Worm (Caenorhabditis elegans) whole organism, young adult: ENCODE measurements around the gene str-48.

ENCODE experiments used
- B0019.2 ChIP-seq: fragments of 200-800 bp; sonication (Bioruptor generic); conservative IDR thresholded peaks from 2 replicates; pipeline ENCODE4 v1.3.6; 2022; ENCODE audit warnings: missing genetic modification reagents, missing genetic modification characterization, missing compliant biosample characterization
- F23B12.7 ChIP-seq: sonication (generic microtip); optimal IDR thresholded peaks from 2 replicates; lab custom pipeline; 2017; ENCODE audit warnings: missing genetic modification characterization, mild to moderate bottlenecking, missing compliant biosample characterization, antibody characterized with exemption, moderate library complexity; ENCODE audit not compliant: insufficient read depth
- F49E8.2 ChIP-seq: sonication (generic microtip); optimal IDR thresholded peaks from 3 replicates; lab custom pipeline; 2017; ENCODE audit warnings: missing genetic modification characterization, mild to moderate bottlenecking, missing compliant biosample characterization, antibody characterized with exemption, moderate library complexity; ENCODE audit not compliant: insufficient read depth
- F52B5.7 ChIP-seq: sonication (generic microtip); optimal IDR thresholded peaks from 2 replicates; lab custom pipeline; 2016; ENCODE audit warnings: mild to moderate bottlenecking, missing genetic modification characterization, missing compliant biosample characterization
- T07F8.4 ChIP-seq: sonication (generic microtip); optimal IDR thresholded peaks from 2 replicates; lab custom pipeline; 2016; ENCODE audit warnings: mild to moderate bottlenecking, missing genetic modification characterization, moderate library complexity, missing compliant biosample characterization
- T26A5.8 ChIP-seq: sonication (generic microtip); optimal IDR thresholded peaks from 2 replicates; lab custom pipeline; 2016; ENCODE audit warnings: missing genetic modification characterization, missing compliant biosample characterization
- Y95B8A.8 ChIP-seq: fragments of 200-800 bp; sonication (Bioruptor generic); IDR thresholded peaks from 2 replicates; pipeline ENCODE4 v1.3.6; 2022; ENCODE audit warnings: missing genetic modification reagents, missing genetic modification characterization, missing compliant biosample characterization
- ZK185.1 ChIP-seq: sonication (generic microtip); optimal IDR thresholded peaks from 2 replicates; lab custom pipeline; 2016; ENCODE audit warnings: mild to moderate bottlenecking, missing genetic modification characterization, missing compliant biosample characterization; ENCODE audit not compliant: poor library complexity, severe bottlenecking
- ama-1 ChIP-seq, 3 experiments: fragments of 150-350 bp in 1 of 3; sonication (generic microtip) in 2 of 3; optimal IDR thresholded peaks; 2 replicates each; lab custom pipeline; 2014 to 2018; ENCODE audit warnings: missing biosample characterization in 2 of 3, missing genetic modification characterization in 2 of 3, missing genetic modification reagents in 2 of 3
- aptf-2 ChIP-seq: fragments of 200-800 bp; sonication (Bioruptor generic); conservative IDR thresholded peaks from 2 replicates; pipeline ENCODE4 v1.3.6; 2022; ENCODE audit warnings: missing genetic modification reagents, missing genetic modification characterization, missing compliant biosample characterization
- aptf-3 ChIP-seq: fragments of 200-800 bp; sonication (Bioruptor generic); IDR thresholded peaks from 2 replicates; pipeline ENCODE4 v1.3.6; 2022; ENCODE audit warnings: missing genetic modification characterization, missing compliant biosample characterization
- atf-7 ChIP-seq: sonication (generic microtip); optimal IDR thresholded peaks from 2 replicates; lab custom pipeline; 2017; ENCODE audit warnings: mild to moderate bottlenecking, missing genetic modification characterization, missing compliant biosample characterization
- attf-5 ChIP-seq: fragments of 200-800 bp; sonication (Bioruptor generic); optimal IDR thresholded peaks from 2 replicates; lab custom pipeline; 2018; ENCODE audit warnings: mild to moderate bottlenecking, missing genetic modification characterization, missing compliant biosample characterization
- attf-6 ChIP-seq: fragments of 200-800 bp; sonication (Bioruptor generic); IDR thresholded peaks from 2 replicates; pipeline ENCODE4 v1.3.6; 2022; ENCODE audit warnings: missing genetic modification reagents, missing genetic modification characterization, missing compliant biosample characterization
- bed-2 ChIP-seq: fragments of 200-800 bp; sonication (Bioruptor generic); IDR thresholded peaks from 2 replicates; pipeline ENCODE4 v1.3.6; 2022; ENCODE audit warnings: missing genetic modification reagents, missing genetic modification characterization, missing compliant biosample characterization
- cebp-2 ChIP-seq: fragments of 200-800 bp; sonication (Bioruptor generic); IDR thresholded peaks from 2 replicates; pipeline ENCODE4 v1.3.6; 2022; ENCODE audit warnings: missing genetic modification characterization, missing compliant biosample characterization
- ceh-40 ChIP-seq: fragments of 200-800 bp; sonication (Bioruptor generic); IDR thresholded peaks from 2 replicates; pipeline ENCODE4 v1.3.6; 2022; ENCODE audit warnings: missing genetic modification characterization, missing compliant biosample characterization
- ceh-79 ChIP-seq: sonication (generic microtip); optimal IDR thresholded peaks from 2 replicates; lab custom pipeline; 2017; ENCODE audit warnings: mild to moderate bottlenecking, missing genetic modification characterization, missing compliant biosample characterization
- ceh-91 ChIP-seq: fragments of 200-800 bp; sonication (Bioruptor generic); IDR thresholded peaks from 2 replicates; pipeline ENCODE4 v1.3.6; 2022; ENCODE audit warnings: missing genetic modification reagents, missing genetic modification characterization, missing compliant biosample characterization
- chd-7 ChIP-seq: sonication (generic microtip); optimal IDR thresholded peaks from 2 replicates; lab custom pipeline; 2016; ENCODE audit warnings: mild to moderate bottlenecking, missing genetic modification characterization, moderate library complexity, missing compliant biosample characterization
- dox-1 ChIP-seq: fragments of 200-800 bp; sonication (Bioruptor generic); IDR thresholded peaks from 2 replicates; pipeline ENCODE4 v1.3.6; 2022; ENCODE audit warnings: missing genetic modification reagents, missing genetic modification characterization, missing compliant biosample characterization
- ekl-4 ChIP-seq: fragments of 200-800 bp; sonication (Bioruptor generic); IDR thresholded peaks from 2 replicates; pipeline ENCODE4 v1.3.6; 2022; ENCODE audit warnings: missing genetic modification reagents, missing genetic modification characterization, missing compliant biosample characterization
- him-1 ChIP-seq: sonication (generic microtip); optimal IDR thresholded peaks from 2 replicates; lab custom pipeline; 2016; ENCODE audit warnings: missing genotype, missing genetic modification reagents, missing genetic modification characterization, missing compliant biosample characterization
- hmg-1.2 ChIP-seq: fragments of 200-800 bp; sonication (Bioruptor generic); IDR thresholded peaks from 2 replicates; pipeline ENCODE4 v1.3.6; 2022; ENCODE audit warnings: missing genetic modification reagents, missing genetic modification characterization, missing compliant biosample characterization
- hrde-1 ChIP-seq: sonication (generic microtip); optimal IDR thresholded peaks from 2 replicates; lab custom pipeline; 2016; ENCODE audit warnings: missing genetic modification characterization, mild to moderate bottlenecking, missing compliant biosample characterization, moderate library complexity, missing genotype, missing genetic modification reagents, borderline replicate concordance
- lir-1 ChIP-seq: fragments of 200-800 bp; sonication (Bioruptor generic); conservative IDR thresholded peaks from 2 replicates; pipeline ENCODE4 v1.3.6; 2022; ENCODE audit warnings: missing genetic modification reagents, missing genetic modification characterization, missing compliant biosample characterization
- madf-10 ChIP-seq: sonication (generic microtip); optimal IDR thresholded peaks from 2 replicates; lab custom pipeline; 2016; ENCODE audit warnings: mild to moderate bottlenecking, missing genetic modification characterization, missing compliant biosample characterization
- mcd-1 ChIP-seq: fragments of 200-800 bp; sonication (Bioruptor generic); IDR thresholded peaks from 2 replicates; pipeline ENCODE4 v1.3.6; 2022; ENCODE audit warnings: missing genetic modification reagents, missing genetic modification characterization, missing compliant biosample characterization
- mes-4 ChIP-seq: sonication (generic microtip); optimal IDR thresholded peaks from 2 replicates; lab custom pipeline; 2016; ENCODE audit warnings: missing genotype, missing genetic modification characterization, missing compliant biosample characterization
- nfya-2 ChIP-seq: fragments of 200-800 bp; sonication (Bioruptor generic); IDR thresholded peaks from 2 replicates; pipeline ENCODE4 v1.3.6; 2022; ENCODE audit warnings: missing genetic modification reagents, missing genetic modification characterization, missing compliant biosample characterization
- nhr-120 ChIP-seq: fragments of 200-800 bp; sonication (Bioruptor generic); IDR thresholded peaks from 2 replicates; pipeline ENCODE4 v1.3.6; 2022; ENCODE audit warnings: missing genetic modification characterization, missing compliant biosample characterization
- nhr-80 ChIP-seq: sonication (generic microtip); optimal IDR thresholded peaks from 2 replicates; lab custom pipeline; 2016; ENCODE audit warnings: missing genetic modification characterization, missing compliant biosample characterization
- pbrm-1 ChIP-seq: fragments of 200-800 bp; sonication (Bioruptor generic); IDR thresholded peaks from 2 replicates; pipeline ENCODE4 v1.3.6; 2022; ENCODE audit warnings: missing genetic modification reagents, missing genetic modification characterization, missing compliant biosample characterization
- rpc-1 ChIP-seq, 2 experiments: fragments of 150-350 bp in 1 of 2; sonication (generic microtip) in 1 of 2; optimal IDR thresholded peaks; 2 replicates each; lab custom pipeline; 2014 to 2018; ENCODE audit warnings: missing biosample characterization in 1 of 2, missing genetic modification characterization in 1 of 2, missing genetic modification reagents in 1 of 2, missing genotype in 1 of 2
- snpc-1.1 ChIP-seq: sonication (generic microtip); optimal IDR thresholded peaks from 2 replicates; lab custom pipeline; 2017; ENCODE audit warnings: missing genetic modification characterization, mild to moderate bottlenecking, missing compliant biosample characterization, antibody characterized with exemption, moderate library complexity, missing genotype, missing genetic modification reagents; ENCODE audit not compliant: insufficient read depth
- somi-1 ChIP-seq: fragments of 200-800 bp; sonication (Bioruptor generic); optimal IDR thresholded peaks from 2 replicates; lab custom pipeline; 2018; ENCODE audit warnings: mild to moderate bottlenecking, missing genetic modification characterization, missing compliant biosample characterization
- tbp1 ChIP-seq: fragments of 200-800 bp; sonication (Bioruptor generic); optimal IDR thresholded peaks from 2 replicates; lab custom pipeline; 2018; ENCODE audit warnings: mild to moderate bottlenecking, missing genetic modification characterization, missing compliant biosample characterization
- tlf-1 ChIP-seq: fragments of 200-800 bp; sonication (Bioruptor generic); optimal IDR thresholded peaks from 2 replicates; lab custom pipeline; 2018; ENCODE audit warnings: mild to moderate bottlenecking, missing genetic modification characterization, missing compliant biosample characterization
- unc-130 ChIP-seq: sonication (generic microtip); optimal IDR thresholded peaks from 2 replicates; lab custom pipeline; 2016; ENCODE audit warnings: missing genetic modification reagents, missing genetic modification characterization, missing compliant biosample characterization
- unc-62 ChIP-seq: fragments of 150-350 bp; optimal IDR thresholded peaks from 2 replicates; lab custom pipeline; 2014; ENCODE audit warnings: missing biosample characterization, missing genetic modification reagents, missing genetic modification characterization
- ztf-18 ChIP-seq: sonication (generic microtip); optimal IDR thresholded peaks from 2 replicates; lab custom pipeline; 2016; ENCODE audit warnings: missing genotype, mild to moderate bottlenecking, missing genetic modification characterization, missing compliant biosample characterization
- ztf-6 ChIP-seq: fragments of 200-800 bp; sonication (Bioruptor generic); IDR thresholded peaks from 2 replicates; pipeline ENCODE4 v1.3.6; 2022; ENCODE audit warnings: missing genetic modification reagents, missing genetic modification characterization, missing compliant biosample characterization

Gene str-48

DNA sequence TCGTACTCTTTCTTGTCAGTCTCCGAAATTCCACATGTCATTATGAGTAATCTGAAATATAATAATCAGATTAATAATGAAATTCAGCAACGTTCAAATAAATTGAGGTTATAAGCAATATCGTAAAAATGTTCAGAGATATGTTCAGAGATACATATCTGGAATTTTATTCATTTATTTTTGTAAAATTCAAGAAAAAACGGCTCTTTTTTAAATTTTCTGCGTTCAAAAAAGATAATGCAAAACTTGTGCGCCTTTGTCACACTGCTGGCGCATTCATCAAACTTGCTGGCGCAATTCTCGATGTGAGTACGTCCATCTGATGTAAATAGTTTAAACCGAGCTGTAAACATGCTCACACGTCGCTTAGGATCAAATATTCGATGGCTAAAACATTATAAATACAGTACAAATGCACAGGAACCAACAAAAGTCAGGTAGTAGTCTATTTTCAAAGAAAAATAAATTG, 18.6 kb upstream of the str-48 start, which contains the start of the genes rde-8 and ZC477.3 (continued):
- TF ChIP-seq attf-6 (no peak), atf-7 (tag; lab: Kevin White, UChicago) (no peak), cebp-2 (GFP tag; lab: Robert Waterston, UW) (no peak), lir-1 (GFP tag; lab: Robert Waterston, UW) (peak; percentile 19; the same call in 1 of the 2 replicates), unc-62 (GFP tag; lab: Kevin White, UChicago) (no peak), him-1 (no peak), ekl-4 (0 out of 2 replicates have a peak, but pooled peaks have one; percentile 8), somi-1 (GFP tag; lab: Kevin White, UChicago) (no peak), ceh-40 (no peak), attf-5 (GFP tag; lab: Kevin White, UChicago) (no peak), dox-1 (GFP tag; lab: Robert Waterston, UW) (no peak), F52B5.7 (tag; lab: Kevin White, UChicago) (no peak), nfya-2 (no peak), nhr-120 (GFP tag; lab: Robert Waterston, UW) (no peak), ZK185.1 (tag; lab: Kevin White, UChicago) (peak; percentile 31), madf-10 (tag; lab: Kevin White, UChicago) (no peak), F23B12.7 (tag; lab: Kevin White, UChicago) (no peak), mes-4 (tag; lab: Kevin White, UChicago) (no peak)

ce11 chrIV:7107893-7108292, 13.9 kb upstream of the str-48 start, which contains the start of gene ZC477.2:
TSS of gene ZC477.2 (plus strand) at chrIV:7108193.
- TF ChIP-seq tlf-1 (GFP tag; lab: Kevin White, UChicago), result no peak
- no peak for TF ChIP-seq atf-7 (tag; lab: Kevin White, UChicago)
- TF ChIP-seq chd-7 (tag; lab: Kevin White, UChicago), result no peak
- TF ChIP-seq pbrm-1 (GFP tag; lab: Robert Waterston, UW), result no peak
- TF ChIP-seq ztf-6, result no peak
- TF ChIP-seq snpc-1.1 (tag; lab: Kevin White, UChicago), result no peak
- no peak for TF ChIP-seq ama-1 (optimal IDR thresholded peaks at IDR 0.05; lab: Kevin White, UChicago)
- no peak for TF ChIP-seq ama-1 (GFP tag; optimal IDR thresholded peaks at IDR 0.05; lab: Kevin White, UChicago)
- no peak for TF ChIP-seq hmg-1.2 (GFP tag; lab: Robert Waterston, UW)
- no peak for TF ChIP-seq F49E8.2 (tag; lab: Kevin White, UChicago)
- TF ChIP-seq T07F8.4 (tag; lab: Kevin White, UChicago), result no peak
- TF ChIP-seq tbp1, result no peak
- TF ChIP-seq nhr-80 (tag; lab: Kevin White, UChicago), result no peak
- TF ChIP-seq ceh-91 (GFP tag; lab: Robert Waterston, UW), result no peak

DNA sequence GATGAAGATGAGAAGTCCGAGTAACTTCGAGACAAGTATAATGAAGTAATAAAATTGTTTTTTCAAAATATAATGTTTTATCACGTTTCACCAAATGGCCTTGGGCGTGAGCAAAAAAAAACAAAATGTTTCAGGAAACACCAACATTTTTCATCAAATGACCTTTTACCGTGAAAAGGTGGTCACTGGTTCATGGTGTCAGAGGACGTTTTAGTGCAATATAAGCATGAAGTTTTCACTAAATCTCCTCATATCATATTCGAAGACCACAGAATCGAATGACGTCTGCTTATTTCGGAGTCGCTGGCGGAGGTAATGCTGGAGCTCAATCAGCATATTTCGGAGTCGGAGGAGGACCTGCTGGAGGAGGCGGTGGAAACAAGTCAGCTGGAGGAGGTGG, 10.5 kb upstream of the str-48 start, which contains the start of the genes ZC477.7 and ssq-3:
ZC477.7 (minus strand) TSS at position 101 of the 400 bp plus-strand sequence.
ssq-3 (plus strand) TSS at position 251 of the 400 bp plus-strand sequence.
- TF ChIP-seq hrde-1 (tag; lab: Kevin White, UChicago), result no peak
- TF ChIP-seq Y95B8A.8 (GFP tag; lab: Robert Waterston, UW), result no peak
- no peak for TF ChIP-seq pbrm-1 (GFP tag; lab: Robert Waterston, UW)
- no peak for TF ChIP-seq ceh-79 (tag; lab: Kevin White, UChicago)
- TF ChIP-seq T26A5.8, result no peak
- TF ChIP-seq unc-130, result no peak
- no peak for TF ChIP-seq rpc-1 (optimal IDR thresholded peaks at IDR 0.05; lab: Kevin White, UChicago)
- TF ChIP-seq rpc-1 (tag; optimal IDR thresholded peaks at IDR 0.05; lab: Kevin White, UChicago), result no peak
- TF ChIP-seq dox-1 (GFP tag; lab: Robert Waterston, UW), result no peak
- TF ChIP-seq ztf-18, result no peak
- TF ChIP-seq B0019.2 (GFP tag; lab: Robert Waterston, UW), result no peak
- no peak for TF ChIP-seq mcd-1 (GFP tag; lab: Robert Waterston, UW)
- no peak for TF ChIP-seq bed-2 (GFP tag; lab: Robert Waterston, UW)
- no peak for TF ChIP-seq aptf-3 (GFP tag; lab: Robert Waterston, UW)
- no peak for TF ChIP-seq ekl-4
- TF ChIP-seq cebp-2 (GFP tag; lab: Robert Waterston, UW), result no peak
- no peak for TF ChIP-seq aptf-2
- no peak for TF ChIP-seq atf-7 (tag; lab: Kevin White, UChicago)
- TF ChIP-seq nhr-120 (GFP tag; lab: Robert Waterston, UW), result no peak
- TF ChIP-seq lir-1 (GFP tag; lab: Robert Waterston, UW), result no peak
- TF ChIP-seq ZK185.1 (tag; lab: Kevin White, UChicago), result no peak
